Worm (Caenorhabditis elegans): ENCODE measurements around the gene sup-10.
"Not testable (repeated sequence)": the region's sequence is repeated elsewhere in the genome, so short reads cannot be mapped to it uniquely, and the experiment has no call there.

ce11 chrX:17548539-17548938 is 20.4 kb downstream of the sup-10 start, which contains the start of gene hlh-29:
- TF ChIP-seq elt-3, nhr-77 (tag; optimal IDR thresholded peaks at IDR 0.05): not testable (repeated sequence)
